Worm (Caenorhabditis elegans): ENCODE results near the gene R02D5.4.

R02D5.4 gene

ce11 chrV:14468196-14468874 lies 16.1 kb downstream of the R02D5.4 start, which contains the start of gene srz-97 (continued):
- peak; percentile 65 for TF ChIP-seq F49E8.2 (tag; optimal IDR thresholded peaks at IDR 0.05; ENCODE audit: borderline replicate concordance)
- TF ChIP-seq lin-38 (GFP tag; IDR thresholded peaks at IDR 0.05): no peak
- no peak for TF ChIP-seq skn-1 (tag; optimal IDR thresholded peaks at IDR 0.05)
- no peak for TF ChIP-seq nhr-10 (tag; optimal IDR thresholded peaks at IDR 0.05)
- TF ChIP-seq egl-27 (tag; optimal IDR thresholded peaks at IDR 0.05): no peak
- TF ChIP-seq nhr-42 (GFP tag; IDR thresholded peaks at IDR 0.05): peak; percentile 63; the same call in 1 of the 2 replicates
- TF ChIP-seq zip-11 (GFP tag; IDR thresholded peaks at IDR 0.05): no peak
- no peak for TF ChIP-seq nhr-11 (tag; optimal IDR thresholded peaks at IDR 0.05)
- no peak for TF ChIP-seq ceh-62 (tag; optimal IDR thresholded peaks at IDR 0.05)
- TF ChIP-seq ceh-82 (tag; optimal IDR thresholded peaks at IDR 0.05): no peak
- no peak for TF ChIP-seq fkh-10 (GFP tag; optimal IDR thresholded peaks at IDR 0.05)
- no peak for TF ChIP-seq zip-2 (tag; optimal IDR thresholded peaks at IDR 0.05)
- TF ChIP-seq nhr-102 (tag; optimal IDR thresholded peaks at IDR 0.05): peak; percentile 80
- no peak for TF ChIP-seq ces-1 (GFP tag; optimal IDR thresholded peaks at IDR 0.05)
- TF ChIP-seq R02D3.7 (tag; optimal IDR thresholded peaks at IDR 0.05): no peak
- no peak for TF ChIP-seq madf-5 (GFP tag; IDR thresholded peaks at IDR 0.05)
- TF ChIP-seq unc-39 (tag; optimal IDR thresholded peaks at IDR 0.05): no peak
- TF ChIP-seq aha-1 (tag): peak; percentile 82
- no peak for TF ChIP-seq nhr-6 (tag; optimal IDR thresholded peaks at IDR 0.05)
- 0 out of 2 replicates have a peak, but pooled peaks have one; percentile 29 for TF ChIP-seq daf-19 (GFP tag; conservative IDR thresholded peaks at IDR 0.05)
- peak; percentile 86 for TF ChIP-seq T26A8.4 (GFP tag; IDR thresholded peaks at IDR 0.05)
- no peak for TF ChIP-seq lir-3 (tag; optimal IDR thresholded peaks at IDR 0.05)
- TF ChIP-seq pha-4 (GFP tag; IDR thresholded peaks at IDR 0.05): no peak
- TF ChIP-seq pha-4 (tag; optimal IDR thresholded peaks at IDR 0.05): no peak
- no peak for TF ChIP-seq dpl-1 (GFP tag; optimal IDR thresholded peaks at IDR 0.05)
- no peak for TF ChIP-seq lsy-2 (tag; optimal IDR thresholded peaks at IDR 0.05)
- no peak for TF ChIP-seq spr-3 (GFP tag; optimal IDR thresholded peaks at IDR 0.05)
- no peak for TF ChIP-seq zag-1 (tag; optimal IDR thresholded peaks at IDR 0.05)
- TF ChIP-seq lin-15B (tag; optimal IDR thresholded peaks at IDR 0.05): no peak
- TF ChIP-seq snpc-4 (tag; optimal IDR thresholded peaks at IDR 0.05): peak; percentile 85
- TF ChIP-seq ctbp-1 (GFP tag; IDR thresholded peaks at IDR 0.05): peak; percentile 33; the same call in 1 of the 2 replicates
- no peak for TF ChIP-seq lin-39 (tag; optimal IDR thresholded peaks at IDR 0.05)
- TF ChIP-seq snpc-1.2 (GFP tag; IDR thresholded peaks at IDR 0.05): peak; percentile 85
- TF ChIP-seq lin-13 (GFP tag; optimal IDR thresholded peaks at IDR 0.05): no peak
- no peak for TF ChIP-seq hif-1 (tag; optimal IDR thresholded peaks at IDR 0.05)
- no peak for TF ChIP-seq ama-1 (optimal IDR thresholded peaks at IDR 0.05)
- no peak for TF ChIP-seq nhr-76 (tag; optimal IDR thresholded peaks at IDR 0.05)
- TF ChIP-seq Y48G9A.11 (GFP tag; IDR thresholded peaks at IDR 0.05): no peak

- TF ChIP-seq daf-16 (GFP tag; optimal IDR thresholded peaks at IDR 0.05): peak in 1 of 2 experiments; percentile 95
- TF ChIP-seq daf-16 (tag; optimal IDR thresholded peaks at IDR 0.05): no peak
- no peak for TF ChIP-seq lsy-2 (tag; optimal IDR thresholded peaks at IDR 0.05)
Measured at ce11 chrV:14464368-14464767, 20.1 kb downstream of the R02D5.4 start, which contains the start of gene F08H9.4. Gene F08H9.4 (minus strand): TSS chrV:14464428.

ce11 chrV:14463087-14463486 lies 21.4 kb downstream of the R02D5.4 start, which contains the start of gene F08H9.3:
Gene F08H9.3 (minus strand): TSS chrV:14463338.
- TF ChIP-seq egl-43 (GFP tag; IDR thresholded peaks at IDR 0.05): peak; percentile 76
- peak; percentile 46 for TF ChIP-seq nhr-48 (tag; optimal IDR thresholded peaks at IDR 0.05)
- TF ChIP-seq dmd-9 (GFP tag; IDR thresholded peaks at IDR 0.05): 0 out of 2 replicates have a peak, but pooled peaks have one; percentile 20
- TF ChIP-seq F10B5.3 (tag; optimal IDR thresholded peaks at IDR 0.05): peak; percentile 28
- TF ChIP-seq hmg-1.1 (GFP tag; IDR thresholded peaks at IDR 0.05): 0 out of 2 replicates have a peak, but pooled peaks have one; percentile 30
- TF ChIP-seq madf-5 (GFP tag; IDR thresholded peaks at IDR 0.05): 0 out of 4 replicates have a peak, but pooled peaks of 1 of the 2 experiments have one; percentile 18
- peak; percentile 24 for TF ChIP-seq mes-2 (tag; optimal IDR thresholded peaks at IDR 0.05; ENCODE audit: poor library complexity, severe bottlenecking)
- peak; percentile 64 for TF ChIP-seq lin-38 (GFP tag; IDR thresholded peaks at IDR 0.05)
- peak; percentile 69 for TF ChIP-seq snpc-4 (tag; optimal IDR thresholded peaks at IDR 0.05)
- peak; percentile 79 for TF ChIP-seq T26A8.4 (GFP tag; IDR thresholded peaks at IDR 0.05)
- TF ChIP-seq dmd-8 (GFP tag; IDR thresholded peaks at IDR 0.05): 0 out of 2 replicates have a peak, but pooled peaks have one; percentile 38
- peak; percentile 59 for TF ChIP-seq spr-1 (tag; optimal IDR thresholded peaks at IDR 0.05)
- peak; percentile 54 for TF ChIP-seq set-16 (GFP tag; IDR thresholded peaks at IDR 0.05)
- TF ChIP-seq dve-1 (tag; optimal IDR thresholded peaks at IDR 0.05; ENCODE audit: insufficient read depth): peak; percentile 76
- peak; percentile 73 for TF ChIP-seq snpc-1.2 (GFP tag; IDR thresholded peaks at IDR 0.05)

Data from whole organism, L4 larva.